Worm (Caenorhabditis elegans): ENCODE data around the gene gly-11.

gly-11 gene

DNA sequence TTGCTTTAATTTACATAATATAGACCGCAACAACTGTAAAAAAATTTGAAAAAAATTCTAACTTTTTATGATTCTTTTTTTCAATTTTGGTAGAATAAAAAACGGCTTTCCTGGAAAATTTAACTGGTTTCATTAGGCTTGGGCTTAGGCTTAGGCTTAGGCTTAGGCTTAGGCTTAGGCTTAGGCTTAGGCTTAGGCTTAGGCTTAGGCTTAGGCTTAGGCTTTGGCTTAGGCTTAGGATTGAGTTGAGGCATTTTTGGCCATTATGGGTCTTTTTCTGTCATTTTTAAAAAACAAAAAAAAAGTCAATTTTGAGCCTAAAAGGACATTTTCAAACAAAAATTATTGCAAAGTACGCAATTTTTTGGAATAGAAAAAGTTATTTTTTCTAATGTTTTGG lies 33.3 kb downstream of the gly-11 start:
- TF ChIP-seq ceh-44 (GFP tag; IDR thresholded peaks at IDR 0.05) (no peak), mxl-2 (GFP tag; conservative IDR thresholded peaks at IDR 0.05) (no peak), sdz-12 (GFP tag; optimal IDR thresholded peaks at IDR 0.05) (no peak)

DNA sequence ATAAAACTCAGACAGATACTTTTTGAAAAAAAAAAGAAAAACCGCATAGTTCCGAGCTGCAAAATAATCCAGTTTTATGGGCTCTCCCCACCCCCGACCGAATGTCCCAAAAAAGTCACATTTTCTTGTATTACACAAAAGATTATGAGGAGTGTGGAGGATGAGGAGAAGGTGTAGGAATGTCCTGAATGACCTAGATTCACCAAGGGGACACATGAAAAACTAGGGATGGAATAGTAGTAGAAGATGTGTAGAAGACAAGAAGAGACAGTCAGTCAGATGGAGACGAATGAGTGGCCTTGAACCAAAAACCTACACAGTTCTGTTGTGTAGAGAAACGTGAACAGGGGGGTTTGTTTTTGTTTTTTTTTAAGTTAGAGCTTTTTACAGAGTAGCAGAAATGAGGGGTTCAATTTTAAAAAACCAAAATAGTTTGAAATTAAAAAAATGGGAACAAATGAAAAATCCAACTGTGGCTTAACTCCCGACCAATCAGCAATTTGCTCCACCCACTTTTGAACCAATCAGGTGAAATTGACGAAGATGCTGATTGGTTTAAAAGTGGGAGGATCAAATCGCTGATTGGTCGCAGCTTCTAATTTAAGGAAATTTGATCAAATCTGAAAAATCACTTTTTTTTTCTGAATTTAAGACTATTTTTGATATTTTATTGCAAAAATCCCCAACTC lies 34.5 kb downstream of the gly-11 start:
- TF ChIP-seq lir-3 (tag; optimal IDR thresholded peaks at IDR 0.05), result no peak
- no peak for TF ChIP-seq zip-2 (tag; optimal IDR thresholded peaks at IDR 0.05)
- no peak for TF ChIP-seq unc-39 (tag; optimal IDR thresholded peaks at IDR 0.05)
- no peak for TF ChIP-seq lin-15B (tag; optimal IDR thresholded peaks at IDR 0.05)
- TF ChIP-seq nhr-25 (tag; optimal IDR thresholded peaks at IDR 0.05; ENCODE audit: borderline replicate concordance, insufficient read depth), result peak; percentile 60
- TF ChIP-seq nhr-28 (tag; optimal IDR thresholded peaks at IDR 0.05), result peak; percentile 34
- TF ChIP-seq aha-1 (tag), result peak; percentile 70

DNA sequence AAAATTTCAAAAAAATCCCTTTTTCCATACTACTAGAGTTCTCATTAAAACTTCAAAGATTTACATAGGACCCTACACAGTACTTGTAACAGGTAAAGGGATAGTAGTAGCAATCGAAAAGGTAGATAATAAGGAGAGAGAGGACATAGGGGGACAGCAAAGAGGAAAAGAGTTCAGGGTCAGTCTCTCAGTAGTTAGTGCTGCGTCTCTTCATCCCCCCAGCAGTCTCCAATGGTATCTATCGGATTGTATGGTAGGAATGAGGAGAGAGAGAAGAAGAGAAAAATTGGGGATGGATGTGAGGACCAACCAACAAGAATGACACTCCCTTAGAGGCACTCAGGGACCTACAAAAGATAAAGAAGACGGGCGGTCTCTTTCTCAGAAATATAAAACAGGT lies 37.6 kb downstream of the gly-11 start:
- TF ChIP-seq nhr-28 (tag; optimal IDR thresholded peaks at IDR 0.05) (peak; percentile 8), lin-13 (GFP tag; optimal IDR thresholded peaks at IDR 0.05) (no peak)

DNA sequence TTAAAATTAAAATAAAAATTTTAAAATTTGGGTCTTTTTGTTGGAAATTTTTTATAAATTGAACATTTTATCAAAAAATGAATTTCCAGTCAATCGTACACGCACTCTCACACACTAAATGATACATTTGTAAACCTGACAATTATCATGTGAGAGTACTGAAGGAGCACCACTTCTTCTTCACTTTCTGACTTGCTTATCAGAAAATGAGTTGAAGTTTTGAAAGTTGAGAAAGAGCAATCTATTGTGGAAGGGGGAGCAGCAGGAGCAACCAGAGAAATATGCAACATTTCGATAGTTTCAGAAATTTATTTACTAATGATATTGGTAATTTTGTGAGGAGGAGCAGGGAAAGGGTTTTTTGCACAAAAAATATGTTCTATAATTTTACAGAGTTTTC lies 38.8 kb downstream of the gly-11 start:
- no peak for TF ChIP-seq nhr-6 (tag; optimal IDR thresholded peaks at IDR 0.05)
- no peak for TF ChIP-seq rbr-2 (tag; optimal IDR thresholded peaks at IDR 0.05)
- TF ChIP-seq hlh-11 (tag; optimal IDR thresholded peaks at IDR 0.05), result peak; percentile 53
- TF ChIP-seq F49E8.2 (tag; optimal IDR thresholded peaks at IDR 0.05; ENCODE audit: borderline replicate concordance), result no peak
- no peak for TF ChIP-seq ceh-62 (tag; optimal IDR thresholded peaks at IDR 0.05)
- no peak for TF ChIP-seq nhr-111 (GFP tag; optimal IDR thresholded peaks at IDR 0.05)
- TF ChIP-seq pqm-1 (tag; optimal IDR thresholded peaks at IDR 0.05), result peak; percentile 97
- peak; percentile 80 for TF ChIP-seq nhr-28 (tag; optimal IDR thresholded peaks at IDR 0.05)
- TF ChIP-seq dmd-6 (GFP tag; IDR thresholded peaks at IDR 0.05), result peak; percentile 45; the same call in 1 of the 2 replicates
- TF ChIP-seq F10B5.3 (tag; optimal IDR thresholded peaks at IDR 0.05), result no peak
- no peak for TF ChIP-seq daf-16 (GFP tag; optimal IDR thresholded peaks at IDR 0.05)
- TF ChIP-seq daf-16 (tag; optimal IDR thresholded peaks at IDR 0.05), result peak; percentile 63
- TF ChIP-seq hlh-30 (tag; optimal IDR thresholded peaks at IDR 0.05; ENCODE audit: insufficient read depth), result peak; percentile 43
- TF ChIP-seq dve-1 (tag; optimal IDR thresholded peaks at IDR 0.05; ENCODE audit: insufficient read depth), result peak; percentile 26
- TF ChIP-seq aha-1 (tag), result peak; percentile 24
- no peak for TF ChIP-seq zfp-2 (tag; optimal IDR thresholded peaks at IDR 0.05)
- peak; percentile 8 for TF ChIP-seq mep-1 (tag; optimal IDR thresholded peaks at IDR 0.05)
- no peak for TF ChIP-seq zag-1 (tag; optimal IDR thresholded peaks at IDR 0.05)

DNA sequence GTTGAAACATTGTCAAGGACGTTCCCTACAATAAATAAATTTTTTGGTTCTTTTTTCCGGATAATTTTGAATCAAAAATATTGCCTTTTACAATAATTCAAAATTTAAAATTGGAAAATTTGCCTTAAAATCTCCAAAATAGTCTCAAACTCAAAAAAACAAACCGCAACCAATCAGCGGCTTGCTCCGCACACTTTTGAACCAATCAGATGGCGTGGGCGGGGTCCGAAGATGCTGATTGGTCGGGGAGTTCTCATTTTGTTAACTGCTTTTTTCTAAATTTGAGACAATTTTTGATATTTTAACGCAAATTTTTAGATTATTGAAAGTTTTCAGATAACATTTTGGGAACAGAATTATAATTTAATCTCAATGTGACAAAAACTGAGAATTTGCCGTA lies 39.5 kb downstream of the gly-11 start:
- TF ChIP-seq mdl-1 (tag; optimal IDR thresholded peaks at IDR 0.05), result no peak
- TF ChIP-seq ctbp-1 (GFP tag; IDR thresholded peaks at IDR 0.05), result no peak
- TF ChIP-seq dmd-8 (GFP tag; IDR thresholded peaks at IDR 0.05), result no peak
- TF ChIP-seq R02D3.7 (tag; optimal IDR thresholded peaks at IDR 0.05), result no peak
- no peak for TF ChIP-seq daf-12 (tag; optimal IDR thresholded peaks at IDR 0.05)
- no peak for TF ChIP-seq lin-1 (GFP tag; IDR thresholded peaks at IDR 0.05)
- no peak for TF ChIP-seq ceh-62 (tag; optimal IDR thresholded peaks at IDR 0.05)
- no peak for TF ChIP-seq F10B5.3 (tag; optimal IDR thresholded peaks at IDR 0.05)
- TF ChIP-seq lin-29 (GFP tag; IDR thresholded peaks at IDR 0.05), result no peak
- no peak for TF ChIP-seq lim-7 (GFP tag; IDR thresholded peaks at IDR 0.05)
- TF ChIP-seq nhr-6 (tag; optimal IDR thresholded peaks at IDR 0.05), result no peak

Measured in whole organism, L4 larva.